Worm (Caenorhabditis elegans): Measurements from ENCODE around the gene ccar-1.

- TF ChIP-seq lin-39 (tag; optimal IDR thresholded peaks at IDR 0.05): no peak
- TF ChIP-seq nhr-23 (tag; optimal IDR thresholded peaks at IDR 0.05): no peak
- TF ChIP-seq zag-1 (tag; optimal IDR thresholded peaks at IDR 0.05): no peak
- no peak for TF ChIP-seq lin-13 (GFP tag; optimal IDR thresholded peaks at IDR 0.05)
- TF ChIP-seq nhr-12 (tag; optimal IDR thresholded peaks at IDR 0.05): no peak
- TF ChIP-seq ZK546.5 (tag; optimal IDR thresholded peaks at IDR 0.05): no peak
- no peak for TF ChIP-seq egl-27 (tag; optimal IDR thresholded peaks at IDR 0.05)
- no peak for TF ChIP-seq unc-62 (GFP tag; optimal IDR thresholded peaks at IDR 0.05)
- TF ChIP-seq gmeb-1 (tag; optimal IDR thresholded peaks at IDR 0.05): no peak
These were observed at the start of gene ccar-1 for ce11 chrIV:14071466-14071865.
